Worm (Caenorhabditis elegans): ENCODE measurements around the gene C16D2.1.

- TF ChIP-seq ama-1 (optimal IDR thresholded peaks at IDR 0.05) (no peak), nhr-237 (tag; optimal IDR thresholded peaks at IDR 0.05) (no peak), elt-2 (tag; optimal IDR thresholded peaks at IDR 0.05) (no peak), hlh-4 (tag; optimal IDR thresholded peaks at IDR 0.05) (no peak), pax-3 (tag; optimal IDR thresholded peaks at IDR 0.05) (no peak), fos-1 (tag; optimal IDR thresholded peaks at IDR 0.05) (no peak), mdl-1 (tag; optimal IDR thresholded peaks at IDR 0.05) (no peak), tbx-2 (tag; optimal IDR thresholded peaks at IDR 0.05) (no peak), nhr-76 (tag; optimal IDR thresholded peaks at IDR 0.05) (no peak), ets-5 (GFP tag; IDR thresholded peaks at IDR 0.05) (no peak), ceh-90 (tag; optimal IDR thresholded peaks at IDR 0.05) (no peak), ztf-11 (tag; optimal IDR thresholded peaks at IDR 0.05) (no peak), ceh-82 (tag; optimal IDR thresholded peaks at IDR 0.05) (no peak)
Measured at ce11 chrII:9170048-9170447, 38.6 kb downstream of the C16D2.1 start.

Data from whole organism, L1 larva.